Fruit fly (Drosophila melanogaster) whole organism, embryonic: ENCODE data around the gene CG32280.
A peak's percentile ranks its signal among the peaks of the same experiment; 100 is the strongest.

Source experiments
- CG12299 ChIP-seq: fragments of 200-800 bp; sonication (Bioruptor generic); optimal IDR thresholded peaks from 2 replicates; lab custom pipeline; 2018; ENCODE audit warnings: missing biosample characterization, mild to moderate bottlenecking, missing genetic modification characterization
- CG1233 ChIP-seq: fragments of 200-800 bp; sonication (Bioruptor generic); optimal IDR thresholded peaks from 4 replicates; lab custom pipeline; 2018; ENCODE audit warnings: missing biosample characterization, mild to moderate bottlenecking, missing genetic modification characterization
- CG12391 ChIP-seq: fragments of 200-800 bp; sonication (Bioruptor generic); optimal IDR thresholded peaks from 3 replicates; lab custom pipeline; 2018; ENCODE audit warnings: missing biosample characterization, mild to moderate bottlenecking, missing genetic modification characterization, moderate library complexity
- CG13775 ChIP-seq: fragments of 200-800 bp; sonication (Bioruptor generic); optimal IDR thresholded peaks from 3 replicates; lab custom pipeline; 2017; ENCODE audit warnings: missing biosample characterization, mild to moderate bottlenecking, missing genetic modification characterization
- CG14441 ChIP-seq: fragments of 200-800 bp; sonication (Bioruptor generic); IDR thresholded peaks from 2 replicates; pipeline ENCODE4 v1.3.6; 2022; ENCODE audit warnings: missing biosample characterization, missing genetic modification characterization
- CG14710 ChIP-seq: fragments of 200-800 bp; sonication (Bioruptor generic); optimal IDR thresholded peaks from 3 replicates; lab custom pipeline; 2019; ENCODE audit warnings: missing biosample characterization, mild to moderate bottlenecking, missing genetic modification characterization, moderate library complexity
- CG15696 ChIP-seq: fragments of 200-800 bp; sonication (Bioruptor generic); optimal IDR thresholded peaks from 2 replicates; lab custom pipeline; 2019; ENCODE audit warnings: missing biosample characterization, mild to moderate bottlenecking, missing genetic modification characterization, moderate library complexity
- CG17186 ChIP-seq: fragments of 200-800 bp; sonication (Bioruptor generic); optimal IDR thresholded peaks from 3 replicates; lab custom pipeline; 2017; ENCODE audit warnings: missing biosample characterization, missing genetic modification reagents, missing genetic modification characterization
- CG17802 ChIP-seq: fragments of 200-800 bp; sonication (Bioruptor generic); optimal IDR thresholded peaks from 2 replicates; lab custom pipeline; 2018; ENCODE audit warnings: missing biosample characterization, mild to moderate bottlenecking, missing genetic modification characterization, moderate library complexity
- CG17912 ChIP-seq: fragments of 200-800 bp; sonication (Bioruptor generic); optimal IDR thresholded peaks from 2 replicates; lab custom pipeline; 2018; ENCODE audit warnings: missing biosample characterization, mild to moderate bottlenecking, missing genetic modification characterization
- CG18764 ChIP-seq: fragments of 200-800 bp; sonication (Bioruptor generic); optimal IDR thresholded peaks from 3 replicates; lab custom pipeline; 2016; ENCODE audit warnings: missing biosample characterization, missing genetic modification characterization
- CG2875 ChIP-seq: fragments of 200-800 bp; sonication (Bioruptor generic); optimal IDR thresholded peaks from 2 replicates; lab custom pipeline; 2017; ENCODE audit warnings: missing biosample characterization, mild to moderate bottlenecking, missing genetic modification characterization, missing genetic modification reagents
- CG30431 ChIP-seq: fragments of 200-800 bp; sonication (Bioruptor generic); optimal IDR thresholded peaks from 2 replicates; lab custom pipeline; 2017; ENCODE audit warnings: missing biosample characterization, missing genetic modification characterization
- CG3726 ChIP-seq: fragments of 200-800 bp; sonication (Bioruptor generic); IDR thresholded peaks from 3 replicates; pipeline ENCODE4, ENCODE4 v1.3.6; 2022; ENCODE audit warnings: missing biosample characterization, missing genetic modification characterization
- CG6813 ChIP-seq: fragments of 200-800 bp; sonication (Bioruptor generic); optimal IDR thresholded peaks from 2 replicates; lab custom pipeline; 2017; ENCODE audit warnings: missing biosample characterization, missing genetic modification characterization, mild to moderate bottlenecking, moderate library complexity, missing genetic modification reagents
- CG7271 ChIP-seq: fragments of 200-800 bp; sonication (Bioruptor generic); optimal IDR thresholded peaks from 2 replicates; lab custom pipeline; 2018; ENCODE audit warnings: missing biosample characterization, mild to moderate bottlenecking, missing genetic modification characterization, moderate library complexity
- CG8359 ChIP-seq: fragments of 200-800 bp; sonication (Bioruptor generic); optimal IDR thresholded peaks from 2 replicates; lab custom pipeline; 2017; ENCODE audit warnings: missing biosample characterization, mild to moderate bottlenecking, missing genetic modification characterization, borderline replicate concordance
- CoRest ChIP-seq: fragments of 200-800 bp; sonication (Bioruptor generic); optimal IDR thresholded peaks from 3 replicates; lab custom pipeline; 2018; ENCODE audit warnings: missing biosample characterization, mild to moderate bottlenecking, missing genetic modification characterization, moderate library complexity
- Ets65A ChIP-seq: fragments of 200-800 bp; sonication (Bioruptor generic); peaks from one replicate; lab custom pipeline; 2016; ENCODE audit warnings: missing biosample characterization, missing genetic modification characterization
- Fer3 ChIP-seq: fragments of 200-800 bp; sonication (Bioruptor generic); optimal IDR thresholded peaks from 2 replicates; lab custom pipeline; 2018; ENCODE audit warnings: missing biosample characterization, mild to moderate bottlenecking, missing genetic modification characterization, moderate library complexity
- Gsc ChIP-seq: fragments of 200-800 bp; sonication (Bioruptor generic); IDR thresholded peaks from 2 replicates; pipeline ENCODE4 v1.3.6; 2022; ENCODE audit warnings: missing biosample characterization, missing genetic modification characterization
- HHEX ChIP-seq: fragments of 200-800 bp; sonication (Bioruptor generic); optimal IDR thresholded peaks from 3 replicates; lab custom pipeline; 2017; ENCODE audit warnings: missing biosample characterization, mild to moderate bottlenecking, missing genetic modification characterization, missing genetic modification reagents
- Mad ChIP-seq: fragments of 200-800 bp; sonication (Bioruptor generic); optimal IDR thresholded peaks from 2 replicates; lab custom pipeline; 2016; ENCODE audit warnings: missing biosample characterization, missing genetic modification characterization
- Med ChIP-seq: fragments of 200-800 bp; sonication (Bioruptor generic); peaks from one replicate; lab custom pipeline; 2016; ENCODE audit warnings: missing biosample characterization, missing genetic modification characterization, mild to moderate bottlenecking, inconsistent platforms, moderate library complexity
- NfI ChIP-seq: fragments of 200-800 bp; sonication (Bioruptor generic); optimal IDR thresholded peaks from 3 replicates; lab custom pipeline; 2018; ENCODE audit warnings: missing biosample characterization, mild to moderate bottlenecking, missing genetic modification characterization, moderate library complexity
- Ravus ChIP-seq: fragments of 200-800 bp; sonication (Bioruptor generic); IDR thresholded peaks from 2 replicates; pipeline ENCODE4 v1.3.6; 2022; ENCODE audit warnings: missing biosample characterization, missing genetic modification characterization
- Side ChIP-seq: fragments of 200-800 bp; sonication (Bioruptor generic); optimal IDR thresholded peaks from 2 replicates; lab custom pipeline; 2016; ENCODE audit warnings: missing biosample characterization, missing genetic modification characterization
- Sox102F ChIP-seq: fragments of 200-800 bp; sonication (Bioruptor generic); optimal IDR thresholded peaks from 2 replicates; lab custom pipeline; 2018; ENCODE audit warnings: missing biosample characterization, mild to moderate bottlenecking, missing genetic modification characterization, moderate library complexity
- Sry-δ ChIP-seq: fragments of 200-800 bp; sonication (Bioruptor generic); optimal IDR thresholded peaks from 2 replicates; lab custom pipeline; 2016; ENCODE audit warnings: missing biosample characterization, missing genetic modification characterization
- aop ChIP-seq: fragments of 200-800 bp; sonication (Bioruptor generic); IDR thresholded peaks from 2 replicates; pipeline ENCODE4 v1.3.6; 2022; ENCODE audit warnings: missing biosample characterization, missing genetic modification characterization
- ase ChIP-seq: fragments of 200-800 bp; sonication (Bioruptor generic); IDR thresholded peaks from 3 replicates; pipeline ENCODE4 v1.3.6; 2022; ENCODE audit warnings: missing biosample characterization, missing genetic modification characterization
- br ChIP-seq: fragments of >200 bp; optimal IDR thresholded peaks from 2 replicates; lab custom pipeline; 2017
- dan ChIP-seq: fragments of 200-800 bp; sonication (Bioruptor generic); IDR thresholded peaks from 2 replicates; pipeline ENCODE4 v1.3.6; 2022; ENCODE audit warnings: missing biosample characterization, missing genetic modification characterization
- disco-r ChIP-seq: fragments of 200-800 bp; sonication (Bioruptor generic); optimal IDR thresholded peaks from 2 replicates; lab custom pipeline; 2016; ENCODE audit warnings: missing biosample characterization, missing genetic modification characterization
- dm ChIP-seq: fragments of 200-800 bp; sonication (Bioruptor generic); optimal IDR thresholded peaks from 3 replicates; lab custom pipeline; 2016; ENCODE audit warnings: missing biosample characterization, missing genetic modification characterization
- emc ChIP-seq: fragments of 200-800 bp; sonication (Bioruptor generic); optimal IDR thresholded peaks from 2 replicates; lab custom pipeline; 2016; ENCODE audit warnings: missing biosample characterization, missing genetic modification characterization
- gfzf ChIP-seq: fragments of 200-800 bp; sonication (Bioruptor generic); optimal IDR thresholded peaks from 2 replicates; lab custom pipeline; 2016; ENCODE audit warnings: missing biosample characterization, mild to moderate bottlenecking, missing genetic modification characterization, moderate library complexity
- hb ChIP-seq: fragments of 200-800 bp; sonication (Bioruptor generic); IDR thresholded peaks from 3 replicates; pipeline ENCODE4 v1.3.6; 2022; ENCODE audit warnings: missing biosample characterization, missing genetic modification characterization; ENCODE audit not compliant: partially characterized antibody
- hth ChIP-seq: fragments of >200 bp; optimal IDR thresholded peaks from 2 replicates; lab custom pipeline; 2017; ENCODE audit warnings: inconsistent platforms
- inv ChIP-seq: fragments of 200-800 bp; sonication (Bioruptor generic); IDR thresholded peaks from 2 replicates; pipeline ENCODE4 v1.3.6; 2022; ENCODE audit warnings: missing biosample characterization, missing genetic modification characterization; ENCODE audit not compliant: partially characterized antibody
- knrl ChIP-seq: fragments of 200-800 bp; sonication (Bioruptor generic); IDR thresholded peaks from 3 replicates; pipeline ENCODE4 v1.3.6; 2022; ENCODE audit warnings: missing biosample characterization, missing genetic modification characterization; ENCODE audit not compliant: partially characterized antibody
- lilli ChIP-seq: fragments of 200-800 bp; sonication (Bioruptor generic); optimal IDR thresholded peaks from 3 replicates; lab custom pipeline; 2016; ENCODE audit warnings: missing biosample characterization, missing genetic modification characterization
- mam ChIP-seq: fragments of 200-800 bp; sonication (Bioruptor generic); optimal IDR thresholded peaks from 3 replicates; lab custom pipeline; 2016; ENCODE audit warnings: missing biosample characterization, missing genetic modification characterization
- pzg ChIP-seq: fragments of 200-800 bp; sonication (Bioruptor generic); optimal IDR thresholded peaks from 3 replicates; lab custom pipeline; 2018; ENCODE audit warnings: missing biosample characterization, mild to moderate bottlenecking, missing genetic modification characterization, moderate library complexity
- shn ChIP-seq: fragments of 200-800 bp; sonication (Bioruptor generic); optimal IDR thresholded peaks from 3 replicates; lab custom pipeline; 2016; ENCODE audit warnings: missing biosample characterization, missing genetic modification characterization
- slou ChIP-seq: fragments of 200-800 bp; sonication (Bioruptor generic); optimal IDR thresholded peaks from 3 replicates; lab custom pipeline; 2016; ENCODE audit warnings: missing biosample characterization, missing genetic modification characterization
- sqz ChIP-seq: fragments of 200-800 bp; sonication (Bioruptor generic); optimal IDR thresholded peaks from 3 replicates; lab custom pipeline; 2018; ENCODE audit warnings: missing biosample characterization, mild to moderate bottlenecking, missing genetic modification characterization
- sr ChIP-seq: fragments of 200-800 bp; sonication (Bioruptor generic); IDR thresholded peaks from 3 replicates; pipeline ENCODE4 v1.3.6; 2022; ENCODE audit warnings: missing biosample characterization, missing genetic modification characterization
- tin ChIP-seq: fragments of 200-800 bp; sonication (Bioruptor generic); optimal IDR thresholded peaks from 3 replicates; lab custom pipeline; 2016; ENCODE audit warnings: missing biosample characterization, missing genetic modification characterization
- tio ChIP-seq: fragments of 200-800 bp; sonication (Bioruptor generic); optimal IDR thresholded peaks from 2 replicates; lab custom pipeline; 2017; ENCODE audit warnings: missing biosample characterization, missing genetic modification characterization, inconsistent platforms
- trh ChIP-seq: fragments of 200-800 bp; sonication (Bioruptor generic); optimal IDR thresholded peaks from 2 replicates; lab custom pipeline; 2016; ENCODE audit warnings: missing biosample characterization, missing genetic modification characterization
- unc-4 ChIP-seq: fragments of 200-800 bp; sonication (Bioruptor generic); IDR thresholded peaks from 2 replicates; pipeline ENCODE4 v1.3.6; 2022; ENCODE audit warnings: missing biosample characterization, missing genetic modification characterization; ENCODE audit not compliant: partially characterized antibody

CG32280 gene

dm6 chr3L:3197464-3197863, 32.5 kb downstream of the CG32280 start, which contains the start of gene CG14966 (continued):
- TF ChIP-seq unc-4 (GFP tag; lab: Robert Waterston, UW): peak; percentile 91
- TF ChIP-seq CG30431 (GFP tag; lab: Kevin White, UChicago): no peak
- no peak for TF ChIP-seq Fer3
- TF ChIP-seq Sox102F (GFP tag; lab: Kevin White, UChicago): no peak
- TF ChIP-seq CG13775: no peak
- TF ChIP-seq Side: peak; percentile 25
- no peak for TF ChIP-seq HHEX (GFP tag; lab: Kevin White, UChicago)
- no peak for TF ChIP-seq CG17912
- peak; percentile 88 for TF ChIP-seq knrl (GFP tag; lab: Robert Waterston, UW)
- TF ChIP-seq CG2875: no peak
- TF ChIP-seq tin: peak; percentile 39
- TF ChIP-seq sr: no peak
- no peak for TF ChIP-seq CG12299
- TF ChIP-seq shn: peak; percentile 10
- TF ChIP-seq emc (GFP tag; lab: Kevin White, UChicago): no peak
- TF ChIP-seq NfI (GFP tag; lab: Kevin White, UChicago): no peak
- TF ChIP-seq CG15696: no peak
- TF ChIP-seq CG1233 (GFP tag; lab: Kevin White, UChicago): no peak
- peak; percentile 47 for TF ChIP-seq Mad (GFP tag; lab: Kevin White, UChicago)
- TF ChIP-seq CG17186 (GFP tag; lab: Kevin White, UChicago): no peak
- TF ChIP-seq CG7271: no peak
- no peak for TF ChIP-seq CG3726
- TF ChIP-seq mam (GFP tag; lab: Kevin White, UChicago): peak; percentile 62
- TF ChIP-seq inv (GFP tag; lab: Robert Waterston, UW): peak; percentile 78
- TF ChIP-seq slou (GFP tag; lab: Kevin White, UChicago): no peak
- TF ChIP-seq CG6813 (GFP tag; lab: Kevin White, UChicago): no peak
- TF ChIP-seq gfzf (GFP tag; lab: Kevin White, UChicago): peak; percentile 42
- TF ChIP-seq lilli (GFP tag; lab: Kevin White, UChicago): peak; percentile 56
- TF ChIP-seq trh (GFP tag; lab: Kevin White, UChicago): no peak
- no peak for TF ChIP-seq dan (GFP tag; lab: Robert Waterston, UW)
- TF ChIP-seq Sry-δ (GFP tag; lab: Kevin White, UChicago): peak; percentile 96
- no peak for TF ChIP-seq dm (GFP tag; lab: Kevin White, UChicago)
- no peak for TF ChIP-seq CG17802
- TF ChIP-seq CG18764 (GFP tag; lab: Kevin White, UChicago): no peak
- TF ChIP-seq Med (GFP tag; lab: Kevin White, UChicago): peak; percentile 89
- TF ChIP-seq Gsc (GFP tag; lab: Robert Waterston, UW): no peak
- no peak for TF ChIP-seq sqz (GFP tag; lab: Kevin White, UChicago)
- peak; percentile 89 for TF ChIP-seq pzg
- no peak for TF ChIP-seq br
- TF ChIP-seq CG14441 (GFP tag; lab: Robert Waterston, UW): 0 out of 2 replicates have a peak, but pooled peaks have one; percentile 16
- no peak for TF ChIP-seq Ravus (GFP tag; lab: Robert Waterston, UW)
- TF ChIP-seq CG12391 (tag; lab: Kevin White, UChicago): peak; percentile 33
- TF ChIP-seq CoRest (tag; lab: Kevin White, UChicago): peak; percentile 45
- no peak for TF ChIP-seq CG8359 (GFP tag; lab: Kevin White, UChicago)
- peak; percentile 57 for TF ChIP-seq CG14710
- no peak for TF ChIP-seq hth
- TF ChIP-seq ase: no peak
- no peak for TF ChIP-seq tio
- TF ChIP-seq Ets65A: peak; percentile 27
- no peak for TF ChIP-seq disco-r
- peak; percentile 78; the same call in 2 of the 3 replicates for TF ChIP-seq hb
- TF ChIP-seq aop (GFP tag; lab: Robert Waterston, UW): no peak
